Fruit fly (Drosophila melanogaster) whole organism, embryonic: Measurements from ENCODE around the gene CG7320.
A peak's percentile ranks its signal among the peaks of the same experiment; 100 is the strongest.

Experiments
- Asciz ChIP-seq: fragments of 200-800 bp; sonication (Bioruptor generic); optimal IDR thresholded peaks from 2 replicates; lab custom pipeline; 2017; ENCODE audit warnings: missing biosample characterization, mild to moderate bottlenecking, missing genetic modification characterization, missing genetic modification reagents
- Bteb2 ChIP-seq: fragments of 200-800 bp; sonication (Bioruptor generic); optimal IDR thresholded peaks from 2 replicates; lab custom pipeline; 2016; ENCODE audit warnings: missing biosample characterization, missing genetic modification characterization
- CG10147 ChIP-seq: fragments of 200-800 bp; sonication (Bioruptor generic); optimal IDR thresholded peaks from 2 replicates; lab custom pipeline; 2019; ENCODE audit warnings: missing biosample characterization, mild to moderate bottlenecking, missing genetic modification characterization, moderate library complexity
- CG10209 ChIP-seq: fragments of 200-800 bp; sonication (Bioruptor generic); optimal IDR thresholded peaks from 3 replicates; lab custom pipeline; 2017; ENCODE audit warnings: missing biosample characterization, mild to moderate bottlenecking, missing genetic modification characterization, missing genetic modification reagents
- CG10267 ChIP-seq: fragments of 200-800 bp; sonication (Bioruptor generic); optimal IDR thresholded peaks from 2 replicates; lab custom pipeline; 2018; ENCODE audit warnings: missing biosample characterization, mild to moderate bottlenecking, missing genetic modification characterization, moderate library complexity
- CG10462 ChIP-seq: fragments of 200-800 bp; sonication (Bioruptor generic); optimal IDR thresholded peaks from 2 replicates; lab custom pipeline; 2016; ENCODE audit warnings: missing biosample characterization, missing genetic modification characterization
- CG12071 ChIP-seq: fragments of 200-800 bp; sonication (Bioruptor generic); optimal IDR thresholded peaks from 3 replicates; lab custom pipeline; 2018; ENCODE audit warnings: missing biosample characterization, mild to moderate bottlenecking, missing genetic modification characterization
- CG13775 ChIP-seq: fragments of 200-800 bp; sonication (Bioruptor generic); optimal IDR thresholded peaks from 3 replicates; lab custom pipeline; 2017; ENCODE audit warnings: missing biosample characterization, mild to moderate bottlenecking, missing genetic modification characterization
- CG14710 ChIP-seq: fragments of 200-800 bp; sonication (Bioruptor generic); optimal IDR thresholded peaks from 3 replicates; lab custom pipeline; 2019; ENCODE audit warnings: missing biosample characterization, mild to moderate bottlenecking, missing genetic modification characterization, moderate library complexity
- CG14965 ChIP-seq: fragments of 200-800 bp; sonication (Bioruptor generic); optimal IDR thresholded peaks from 2 replicates; lab custom pipeline; 2016; ENCODE audit warnings: missing biosample characterization, missing genetic modification characterization, borderline replicate concordance
- CG15269 ChIP-seq: fragments of 200-800 bp; sonication (Bioruptor generic); optimal IDR thresholded peaks from 2 replicates; lab custom pipeline; 2018; ENCODE audit warnings: missing biosample characterization, mild to moderate bottlenecking, missing genetic modification characterization, moderate library complexity
- CG15601 ChIP-seq: fragments of 200-800 bp; sonication (Bioruptor generic); optimal IDR thresholded peaks from 3 replicates; lab custom pipeline; 2019; ENCODE audit warnings: missing biosample characterization, mild to moderate bottlenecking, missing genetic modification characterization, moderate library complexity
- CG15696 ChIP-seq: fragments of 200-800 bp; sonication (Bioruptor generic); optimal IDR thresholded peaks from 2 replicates; lab custom pipeline; 2019; ENCODE audit warnings: missing biosample characterization, mild to moderate bottlenecking, missing genetic modification characterization, moderate library complexity
- CG17361 ChIP-seq: fragments of 200-800 bp; sonication (Bioruptor generic); IDR thresholded peaks from 3 replicates; pipeline ENCODE4 v1.3.6; 2022; ENCODE audit warnings: missing biosample characterization, missing genetic modification characterization
- CG17829 ChIP-seq: fragments of 200-800 bp; optimal IDR thresholded peaks from 2 replicates; lab custom pipeline; 2019; ENCODE audit warnings: missing biosample characterization, mild to moderate bottlenecking, missing genetic modification characterization, moderate library complexity
- CG18262 ChIP-seq: fragments of 200-800 bp; optimal IDR thresholded peaks from 3 replicates; lab custom pipeline; 2019; ENCODE audit warnings: missing biosample characterization, mild to moderate bottlenecking, missing genetic modification characterization, moderate library complexity
- CG2202 ChIP-seq: fragments of 200-800 bp; sonication (Bioruptor generic); optimal IDR thresholded peaks from 2 replicates; lab custom pipeline; 2018; ENCODE audit warnings: missing biosample characterization, mild to moderate bottlenecking, missing genetic modification characterization
- CG2712 ChIP-seq: fragments of 200-800 bp; optimal IDR thresholded peaks from 3 replicates; lab custom pipeline; 2019; ENCODE audit warnings: missing biosample characterization, mild to moderate bottlenecking, missing genetic modification characterization, moderate library complexity
- CG33557 ChIP-seq: fragments of 200-800 bp; sonication (Bioruptor generic); optimal IDR thresholded peaks from 2 replicates; lab custom pipeline; 2019; ENCODE audit warnings: missing biosample characterization, mild to moderate bottlenecking, missing genetic modification characterization, moderate library complexity
- CG3407 ChIP-seq: fragments of 200-800 bp; sonication (Bioruptor generic); optimal IDR thresholded peaks from 2 replicates; lab custom pipeline; 2018; ENCODE audit warnings: missing biosample characterization, mild to moderate bottlenecking, missing genetic modification characterization
- CG34422 ChIP-seq: fragments of 200-800 bp; sonication (Bioruptor generic); IDR thresholded peaks from 3 replicates; pipeline ENCODE4 v1.3.6; 2022; ENCODE audit warnings: missing biosample characterization, missing genetic modification characterization
- CG7839 ChIP-seq: fragments of 200-800 bp; sonication (Bioruptor generic); optimal IDR thresholded peaks from 3 replicates; lab custom pipeline; 2018; ENCODE audit warnings: missing biosample characterization, mild to moderate bottlenecking, missing genetic modification characterization, moderate library complexity
- D19A ChIP-seq: fragments of 200-800 bp; optimal IDR thresholded peaks from 3 replicates; lab custom pipeline; 2019; ENCODE audit warnings: missing biosample characterization, mild to moderate bottlenecking, missing genetic modification characterization, moderate library complexity
- D19B ChIP-seq: fragments of 200-800 bp; sonication (Bioruptor generic); optimal IDR thresholded peaks from 2 replicates; lab custom pipeline; 2017; ENCODE audit warnings: missing biosample characterization, mild to moderate bottlenecking, missing genetic modification characterization
- Fer1 ChIP-seq: fragments of 200-800 bp; sonication (Bioruptor generic); optimal IDR thresholded peaks from 2 replicates; lab custom pipeline; 2017; ENCODE audit warnings: missing biosample characterization, mild to moderate bottlenecking, missing genetic modification characterization
- HLHmδ ChIP-seq: fragments of 200-800 bp; sonication (Bioruptor generic); optimal IDR thresholded peaks from 2 replicates; lab custom pipeline; 2018; ENCODE audit warnings: missing biosample characterization, mild to moderate bottlenecking, missing genetic modification characterization, moderate library complexity
- Med ChIP-seq: fragments of 200-800 bp; sonication (Bioruptor generic); peaks from one replicate; lab custom pipeline; 2016; ENCODE audit warnings: missing biosample characterization, missing genetic modification characterization, mild to moderate bottlenecking, inconsistent platforms, moderate library complexity
- Rx ChIP-seq: fragments of 200-800 bp; sonication (Bioruptor generic); IDR thresholded peaks from 2 replicates; pipeline ENCODE4 v1.3.6; 2022; ENCODE audit warnings: missing biosample characterization, missing genetic modification characterization
- Ssrp ChIP-seq: fragments of 200-800 bp; sonication (Bioruptor generic); optimal IDR thresholded peaks from 2 replicates; lab custom pipeline; 2018; ENCODE audit warnings: missing biosample characterization, mild to moderate bottlenecking, missing genetic modification characterization, moderate library complexity
- Stat92E ChIP-seq, 3 experiments: fragments of >200 bp in 2 of 3; fragments of 200-800 bp in 1 of 3; sonication (Bioruptor generic) in 1 of 3; optimal IDR thresholded peaks; 2 replicates each; lab custom pipeline; 2017 to 2019; ENCODE audit warnings: missing biosample characterization in 3 of 3, missing genetic modification characterization in 3 of 3, mild to moderate bottlenecking in 1 of 3, moderate library complexity in 1 of 3
- Xrp1 ChIP-seq: fragments of 200-800 bp; sonication (Bioruptor generic); IDR thresholded peaks from 2 replicates; pipeline ENCODE4 v1.3.6; 2022; ENCODE audit warnings: missing biosample characterization, missing genetic modification characterization
- az2 ChIP-seq: fragments of 200-800 bp; sonication (Bioruptor generic); optimal IDR thresholded peaks from 3 replicates; lab custom pipeline; 2016; ENCODE audit warnings: missing biosample characterization, missing genetic modification characterization
- bsh ChIP-seq, 2 experiments: fragments of 200-800 bp; sonication (Bioruptor generic); optimal IDR thresholded peaks; 2 replicates each; lab custom pipeline; 2017 to 2018; ENCODE audit warnings: mild to moderate bottlenecking in 2 of 2, missing biosample characterization in 2 of 2, missing genetic modification characterization in 2 of 2, moderate library complexity in 1 of 2
- crol ChIP-seq: fragments of 200-800 bp; sonication (Bioruptor generic); IDR thresholded peaks from 2 replicates; pipeline ENCODE4 v1.3.6; 2022; ENCODE audit warnings: missing biosample characterization, missing genetic modification characterization
- da ChIP-seq: fragments of 200-800 bp; sonication (Bioruptor generic); optimal IDR thresholded peaks from 2 replicates; lab custom pipeline; 2016; ENCODE audit warnings: missing biosample characterization, missing genetic modification characterization
- dmrt11E ChIP-seq: fragments of 200-800 bp; sonication (Bioruptor generic); optimal IDR thresholded peaks from 3 replicates; lab custom pipeline; 2018; ENCODE audit warnings: missing biosample characterization, mild to moderate bottlenecking, missing genetic modification characterization, moderate library complexity
- gem ChIP-seq: fragments of 200-800 bp; sonication (Bioruptor generic); optimal IDR thresholded peaks from 2 replicates; lab custom pipeline; 2019; ENCODE audit warnings: missing biosample characterization, mild to moderate bottlenecking, missing genetic modification characterization, moderate library complexity
- grau ChIP-seq: fragments of 200-800 bp; optimal IDR thresholded peaks from 3 replicates; lab custom pipeline; 2019; ENCODE audit warnings: missing biosample characterization, mild to moderate bottlenecking, missing genetic modification characterization, moderate library complexity
- gsb ChIP-seq: fragments of 200-800 bp; sonication (Bioruptor generic); IDR thresholded peaks from 2 replicates; pipeline ENCODE4 v1.3.6; 2022; ENCODE audit warnings: missing biosample characterization, missing genetic modification characterization
- ind ChIP-seq: fragments of 200-800 bp; sonication (Bioruptor generic); optimal IDR thresholded peaks from 3 replicates; lab custom pipeline; 2016; ENCODE audit warnings: missing biosample characterization, missing genetic modification characterization
- lola ChIP-seq, 3 experiments: fragments of >200 bp in 2 of 3; fragments of 200-800 bp in 1 of 3; sonication (Bioruptor generic) in 1 of 3; optimal IDR thresholded peaks; 2 replicates each; lab custom pipeline; 2017 to 2019; ENCODE audit warnings: missing biosample characterization in 3 of 3, missing genetic modification characterization in 3 of 3, mild to moderate bottlenecking in 1 of 3, moderate library complexity in 1 of 3
- nmo ChIP-seq: fragments of 200-800 bp; sonication (Bioruptor generic); optimal IDR thresholded peaks from 2 replicates; lab custom pipeline; 2018; ENCODE audit warnings: missing biosample characterization, mild to moderate bottlenecking, missing genetic modification characterization, moderate library complexity
- pan ChIP-seq, 4 experiments: fragments of >200 bp in 3 of 4; fragments of 200-800 bp in 1 of 4; sonication (Bioruptor generic) in 1 of 4; optimal IDR thresholded peaks in 3 of 4; IDR thresholded peaks in 1 of 4; 2 replicates each; pipeline versions ENCODE4 v1.3.6 to Lab custom; 2017 to 2022; ENCODE audit warnings: missing biosample characterization in 2 of 4, missing genetic modification characterization in 2 of 4, mixed read lengths in 1 of 4
- sob ChIP-seq: fragments of 200-800 bp; sonication (Bioruptor generic); IDR thresholded peaks from 2 replicates; pipeline ENCODE4 v1.3.6; 2022; ENCODE audit warnings: missing biosample characterization, missing genetic modification characterization
- unpg ChIP-seq: fragments of 200-800 bp; sonication (Bioruptor generic); optimal IDR thresholded peaks from 3 replicates; lab custom pipeline; 2018; ENCODE audit warnings: missing biosample characterization, mild to moderate bottlenecking, missing genetic modification characterization, moderate library complexity
- vvl ChIP-seq: fragments of 200-800 bp; sonication (Bioruptor generic); IDR thresholded peaks from 2 replicates; pipeline ENCODE4 v1.3.6; 2022; ENCODE audit warnings: missing biosample characterization, missing genetic modification characterization
- yki ChIP-seq: fragments of >200 bp; optimal IDR thresholded peaks from 3 replicates; lab custom pipeline; 2018

CG7320 gene

DNA sequence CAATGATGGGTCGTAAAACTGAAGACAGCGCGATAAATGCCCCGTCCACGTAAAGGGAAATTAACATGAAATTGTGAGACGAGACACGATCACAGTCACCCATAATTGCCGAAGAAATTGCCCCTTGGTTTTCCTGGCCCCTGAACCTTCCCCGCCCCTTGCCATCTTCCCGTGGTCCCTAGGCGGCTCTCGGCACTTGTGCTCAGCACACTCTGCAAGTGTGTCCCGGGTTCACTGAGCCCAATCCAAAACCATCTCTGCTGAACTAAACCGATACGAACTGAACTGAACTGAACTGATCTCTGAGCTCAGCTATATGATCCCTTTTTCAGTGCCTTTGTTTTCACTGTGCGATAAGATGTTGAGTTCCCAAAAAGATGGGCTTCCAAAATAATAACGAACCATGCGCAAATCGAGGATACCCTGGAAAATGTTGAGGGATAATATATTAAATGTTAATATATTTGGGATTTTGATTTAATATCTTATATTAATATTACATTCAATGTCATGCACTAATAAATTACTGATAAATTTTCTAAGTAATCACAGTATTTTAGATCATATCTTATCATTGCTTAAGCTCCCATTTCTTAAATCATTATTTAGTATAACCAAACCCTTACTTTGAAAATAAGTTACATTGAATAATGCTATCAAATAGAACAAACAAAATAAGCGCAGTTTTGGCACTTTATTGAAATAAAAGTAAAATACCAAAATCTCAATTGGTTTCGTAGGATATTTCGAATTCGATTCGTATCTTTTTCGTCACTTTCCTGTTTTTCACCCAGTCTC, 23.5 kb downstream of the CG7320 start (continued):
- peak; percentile 9; the same call in 1 of the 2 replicates for TF ChIP-seq vvl
- peak; percentile 65 for TF ChIP-seq crol (GFP tag; lab: Robert Waterston, UW)
- peak; percentile 4 for TF ChIP-seq CG10209 (GFP tag; lab: Kevin White, UChicago)
- no peak for TF ChIP-seq ind
- TF ChIP-seq da (GFP tag; lab: Kevin White, UChicago): no peak
- TF ChIP-seq CG7839 (tag; lab: Kevin White, UChicago): peak; percentile 27
- TF ChIP-seq CG17829: peak; percentile 40
- TF ChIP-seq gem (tag; lab: Kevin White, UChicago): peak; percentile 45
- no peak for TF ChIP-seq CG15269 (tag; lab: Kevin White, UChicago)
- TF ChIP-seq Xrp1 (GFP tag; lab: Robert Waterston, UW): peak; percentile 32; the same call in 1 of the 2 replicates
- no peak for TF ChIP-seq CG12071
- peak; percentile 70 for TF ChIP-seq CG18262 (tag; lab: Kevin White, UChicago)
- no peak for TF ChIP-seq CG3407 (GFP tag; lab: Kevin White, UChicago)
- TF ChIP-seq Stat92E (GFP tag; optimal IDR thresholded peaks at IDR 0.05; lab: Kevin White, UChicago): no peak
- TF ChIP-seq CG10147 (GFP tag; lab: Kevin White, UChicago): no peak
- TF ChIP-seq CG10267 (tag; lab: Kevin White, UChicago): peak; percentile 54
- no peak for TF ChIP-seq unpg (GFP tag; lab: Kevin White, UChicago)
- no peak for TF ChIP-seq Bteb2 (GFP tag; lab: Kevin White, UChicago)
- TF ChIP-seq grau (tag; lab: Kevin White, UChicago): peak; percentile 1
- TF ChIP-seq nmo (GFP tag; lab: Kevin White, UChicago): peak; percentile 65
- peak; percentile 77 for TF ChIP-seq D19B
- TF ChIP-seq yki (lab: Kevin White, UChicago): peak; percentile 1
- TF ChIP-seq CG33557 (GFP tag; lab: Kevin White, UChicago): peak; percentile 39
- TF ChIP-seq CG15601 (tag; lab: Kevin White, UChicago): no peak
- TF ChIP-seq CG15696 (tag; lab: Kevin White, UChicago): peak; percentile 79
- TF ChIP-seq CG34422 (GFP tag; lab: Robert Waterston, UW): no peak
- peak in 1 of 2 experiments; percentile 4 for TF ChIP-seq bsh (GFP tag; optimal IDR thresholded peaks at IDR 0.05; lab: Kevin White, UChicago)
- TF ChIP-seq gsb (GFP tag; lab: Robert Waterston, UW): no peak
- peak; percentile 5 for TF ChIP-seq az2 (GFP tag; lab: Kevin White, UChicago)
- peak in 1 of 2 experiments; percentile 82 for TF ChIP-seq pan (optimal IDR thresholded peaks at IDR 0.05; lab: Kevin White, UChicago)
- no peak for TF ChIP-seq pan (GFP tag; optimal IDR thresholded peaks at IDR 0.05 in 1 of 2, IDR thresholded peaks at IDR 0.05 in 1 of 2)
- peak; percentile 12 for TF ChIP-seq D19A (tag; lab: Kevin White, UChicago)
- no peak for TF ChIP-seq Fer1 (GFP tag; lab: Kevin White, UChicago)
- peak; percentile 11 for TF ChIP-seq CG2202 (tag; lab: Kevin White, UChicago)
- TF ChIP-seq sob (GFP tag; lab: Robert Waterston, UW): 0 out of 2 replicates have a peak, but pooled peaks have one; percentile 23
- TF ChIP-seq dmrt11E (tag; lab: Kevin White, UChicago): peak; percentile 89
- TF ChIP-seq Rx (GFP tag; lab: Robert Waterston, UW): no peak
- peak; percentile 19 for TF ChIP-seq CG10462 (GFP tag; lab: Kevin White, UChicago)
- no peak for TF ChIP-seq Asciz
- TF ChIP-seq Ssrp (tag; lab: Kevin White, UChicago): peak; percentile 35
- TF ChIP-seq CG17361: peak; percentile 59
- peak; percentile 15 for TF ChIP-seq CG13775
- TF ChIP-seq CG14965 (GFP tag; lab: Kevin White, UChicago): no peak
- peak; percentile 56 for TF ChIP-seq CG14710 (tag; lab: Kevin White, UChicago)
- TF ChIP-seq lola (GFP tag; optimal IDR thresholded peaks at IDR 0.05; lab: Kevin White, UChicago): peak in 1 of 3 experiments; percentile 86
- peak; percentile 60 for TF ChIP-seq CG2712 (tag; lab: Kevin White, UChicago)
- peak; percentile 47 for TF ChIP-seq Med (GFP tag; lab: Kevin White, UChicago)
- TF ChIP-seq HLHmδ (GFP tag; lab: Kevin White, UChicago): peak; percentile 57
